Fruit fly (Drosophila melanogaster): ENCODE results near the gene glo.

Gene glo

dm6 chr3R:11776068-11776767, 43.0 kb downstream of the glo start:
- TF ChIP-seq D1 (tag; optimal IDR thresholded peaks at IDR 0.05) (no peak), gl (tag; optimal IDR thresholded peaks at IDR 0.05) (no peak), Ets98B (GFP tag; IDR thresholded peaks at IDR 0.05) (no peak), CG10348 (GFP tag; IDR thresholded peaks at IDR 0.05) (no peak), CG12605 (GFP tag; IDR thresholded peaks at IDR 0.05) (no peak), CG8301 (tag; optimal IDR thresholded peaks at IDR 0.05) (no peak), CG34367 (tag; optimal IDR thresholded peaks at IDR 0.05) (no peak), CG14655 (GFP tag; optimal IDR thresholded peaks at IDR 0.05) (no peak), CG17806 (tag; optimal IDR thresholded peaks at IDR 0.05) (no peak), CG9948 (tag; optimal IDR thresholded peaks at IDR 0.05) (no peak), Snoo (tag; optimal IDR thresholded peaks at IDR 0.05) (no peak), EcR (GFP tag; optimal IDR thresholded peaks at IDR 0.05) (no peak), Pif1A (GFP tag; optimal IDR thresholded peaks at IDR 0.05) (no peak), CG4496 (GFP tag; IDR thresholded peaks at IDR 0.05) (no peak), CG13204 (GFP tag; optimal IDR thresholded peaks at IDR 0.05) (no peak), CG8159 (tag; optimal IDR thresholded peaks at IDR 0.05) (no peak), rn (GFP tag; IDR thresholded peaks at IDR 0.05) (no peak)

- no peak for TF ChIP-seq CG14655 (GFP tag; optimal IDR thresholded peaks at IDR 0.05)
- TF ChIP-seq Ets98B (GFP tag; IDR thresholded peaks at IDR 0.05): no peak
- no peak for TF ChIP-seq Pif1B (GFP tag; optimal IDR thresholded peaks at IDR 0.05)
- no peak for TF ChIP-seq CG12605 (GFP tag; IDR thresholded peaks at IDR 0.05)
- no peak for TF ChIP-seq CG13204 (GFP tag; optimal IDR thresholded peaks at IDR 0.05)
- no peak for TF ChIP-seq CG15710 (tag; optimal IDR thresholded peaks at IDR 0.05)
- TF ChIP-seq CG34367 (tag; optimal IDR thresholded peaks at IDR 0.05): no peak
- TF ChIP-seq CG9948 (tag; optimal IDR thresholded peaks at IDR 0.05): no peak
- TF ChIP-seq CG8159 (tag; optimal IDR thresholded peaks at IDR 0.05): no peak
- TF ChIP-seq gl (tag; optimal IDR thresholded peaks at IDR 0.05): no peak
- no peak for TF ChIP-seq CG10348 (GFP tag; IDR thresholded peaks at IDR 0.05)
- no peak for TF ChIP-seq CG32121 (GFP tag; IDR thresholded peaks at IDR 0.05)
- no peak for TF ChIP-seq CG4496 (GFP tag; IDR thresholded peaks at IDR 0.05)
These were observed 44.0 kb downstream of the glo start for dm6 chr3R:11775207-11775606.

dm6 chr3R:11773999-11774397, 45.2 kb downstream of the glo start:
- TF ChIP-seq D1 (tag; optimal IDR thresholded peaks at IDR 0.05) (peak; percentile 29), fd96Ca (GFP tag; IDR thresholded peaks at IDR 0.05) (no peak), Snoo (tag; optimal IDR thresholded peaks at IDR 0.05) (peak; percentile 30), rn (GFP tag; IDR thresholded peaks at IDR 0.05) (no peak), CG8301 (tag; optimal IDR thresholded peaks at IDR 0.05) (peak; percentile 36), CG32121 (GFP tag; IDR thresholded peaks at IDR 0.05) (peak; percentile 35; the same call in 1 of the 2 replicates), CG15710 (tag; optimal IDR thresholded peaks at IDR 0.05) (peak; percentile 74), CG14655 (GFP tag; optimal IDR thresholded peaks at IDR 0.05) (peak; percentile 44), Pif1A (GFP tag; optimal IDR thresholded peaks at IDR 0.05) (no peak), CG10348 (GFP tag; IDR thresholded peaks at IDR 0.05) (no peak), Ets98B (GFP tag; IDR thresholded peaks at IDR 0.05) (no peak), CG13204 (GFP tag; optimal IDR thresholded peaks at IDR 0.05) (no peak), CG9948 (tag; optimal IDR thresholded peaks at IDR 0.05) (peak; percentile 69), Pif1B (GFP tag; optimal IDR thresholded peaks at IDR 0.05) (no peak), CG4496 (GFP tag; IDR thresholded peaks at IDR 0.05) (no peak), CG17806 (tag; optimal IDR thresholded peaks at IDR 0.05) (peak; percentile 59), CG34367 (tag; optimal IDR thresholded peaks at IDR 0.05) (peak; percentile 42), gl (tag; optimal IDR thresholded peaks at IDR 0.05) (no peak), CG8159 (tag; optimal IDR thresholded peaks at IDR 0.05) (peak; percentile 84), EcR (GFP tag; optimal IDR thresholded peaks at IDR 0.05) (no peak), CG12605 (GFP tag; IDR thresholded peaks at IDR 0.05) (no peak)

- TF ChIP-seq EcR (GFP tag; optimal IDR thresholded peaks at IDR 0.05): peak; percentile 3
- peak; percentile 53 for TF ChIP-seq CG8301 (tag; optimal IDR thresholded peaks at IDR 0.05)
- TF ChIP-seq CG17806 (tag; optimal IDR thresholded peaks at IDR 0.05): no peak
- TF ChIP-seq CG14655 (GFP tag; optimal IDR thresholded peaks at IDR 0.05): peak; percentile 44
- peak; percentile 50 for TF ChIP-seq CG13204 (GFP tag; optimal IDR thresholded peaks at IDR 0.05)
- TF ChIP-seq Pif1A (GFP tag; optimal IDR thresholded peaks at IDR 0.05): peak; percentile 5
- TF ChIP-seq Ets98B (GFP tag; IDR thresholded peaks at IDR 0.05): peak; percentile 40; the same call in 1 of the 2 replicates
- no peak for TF ChIP-seq CG15710 (tag; optimal IDR thresholded peaks at IDR 0.05)
- TF ChIP-seq CG34367 (tag; optimal IDR thresholded peaks at IDR 0.05): no peak
- no peak for TF ChIP-seq fd96Ca (GFP tag; IDR thresholded peaks at IDR 0.05)
- no peak; the same call in 2 of the 3 replicates for TF ChIP-seq CG4496 (GFP tag; IDR thresholded peaks at IDR 0.05)
These were observed 45.8 kb downstream of the glo start for dm6 chr3R:11773325-11773998.

dm6 chr3R:11772181-11772827, 46.9 kb downstream of the glo start:
- no peak for TF ChIP-seq CG12605 (GFP tag; IDR thresholded peaks at IDR 0.05)
- no peak for TF ChIP-seq fd96Ca (GFP tag; IDR thresholded peaks at IDR 0.05)
- TF ChIP-seq CG14655 (GFP tag; optimal IDR thresholded peaks at IDR 0.05): no peak
- no peak for TF ChIP-seq Pif1A (GFP tag; optimal IDR thresholded peaks at IDR 0.05)
- TF ChIP-seq CG15710 (tag; optimal IDR thresholded peaks at IDR 0.05): no peak
- no peak for TF ChIP-seq rn (GFP tag; IDR thresholded peaks at IDR 0.05)
- TF ChIP-seq CG4496 (GFP tag; IDR thresholded peaks at IDR 0.05): no peak
- no peak for TF ChIP-seq CG8159 (tag; optimal IDR thresholded peaks at IDR 0.05)
- no peak for TF ChIP-seq CG9948 (tag; optimal IDR thresholded peaks at IDR 0.05)
- no peak for TF ChIP-seq CG10348 (GFP tag; IDR thresholded peaks at IDR 0.05)
- TF ChIP-seq CG13204 (GFP tag; optimal IDR thresholded peaks at IDR 0.05): no peak
- TF ChIP-seq CG8301 (tag; optimal IDR thresholded peaks at IDR 0.05): no peak

Measured in whole organism, pupa.